Fruit fly (Drosophila melanogaster): Measurements from ENCODE around the gene vig2.

- no peak for TF ChIP-seq psq (optimal IDR thresholded peaks at IDR 0.05)
- TF ChIP-seq ttk (optimal IDR thresholded peaks at IDR 0.05) = no peak
- no peak for TF ChIP-seq Myc (optimal IDR thresholded peaks at IDR 0.05)
Measured at dm6 chr3R:25078665-25079064, 44.5 kb upstream of the vig2 start.
